Worm (Caenorhabditis elegans) whole organism, midembryonic: ENCODE data around the gene ift-43.
A peak's percentile ranks its signal among the peaks of the same experiment; 100 is the strongest.

ENCODE experiments used
- T22C8.4 ChIP-seq: fragments of 200-800 bp; sonication (Bioruptor generic); IDR thresholded peaks from 2 replicates; pipeline ENCODE4 v1.3.6; 2022; ENCODE audit warnings: missing genetic modification characterization, missing compliant biosample characterization
- cog-1 ChIP-seq: sonication (generic microtip); optimal IDR thresholded peaks from 2 replicates; lab custom pipeline; 2016; ENCODE audit warnings: missing genetic modification characterization, missing compliant biosample characterization
- flt-1 ChIP-seq: fragments of 200-800 bp; sonication (Bioruptor generic); IDR thresholded peaks from 2 replicates; pipeline ENCODE4 v1.3.6; 2022; ENCODE audit warnings: missing genetic modification characterization, missing compliant biosample characterization
- klf-2 ChIP-seq: fragments of 200-800 bp; sonication (Bioruptor generic); conservative IDR thresholded peaks from 2 replicates; pipeline ENCODE4 v1.3.6; 2022; ENCODE audit warnings: missing genetic modification reagents, missing genetic modification characterization, missing compliant biosample characterization
- med-1 ChIP-seq: sonication (generic microtip); optimal IDR thresholded peaks from 2 replicates; lab custom pipeline; 2017; ENCODE audit warnings: missing genetic modification characterization, mild to moderate bottlenecking, missing compliant biosample characterization, antibody characterized with exemption, missing genetic modification reagents; ENCODE audit not compliant: insufficient read depth
- ref-1 ChIP-seq: fragments of 200-800 bp; sonication (Bioruptor generic); conservative IDR thresholded peaks from 2 replicates; pipeline ENCODE4 v1.3.6; 2022; ENCODE audit warnings: missing genetic modification reagents, missing genetic modification characterization, missing compliant biosample characterization
- tab-1 ChIP-seq: fragments of 200-800 bp; sonication (Bioruptor generic); IDR thresholded peaks from 2 replicates; pipeline ENCODE4 v1.3.6; 2022; ENCODE audit warnings: missing genetic modification characterization, missing compliant biosample characterization
- ztf-23 ChIP-seq: fragments of 200-800 bp; sonication (Bioruptor generic); IDR thresholded peaks from 2 replicates; pipeline ENCODE4 v1.3.6; 2022; ENCODE audit warnings: missing genetic modification reagents, missing genetic modification characterization, missing compliant biosample characterization
- ztf-29 ChIP-seq: fragments of 200-800 bp; sonication (Bioruptor generic); IDR thresholded peaks from 2 replicates; pipeline ENCODE4 v1.3.6; 2022; ENCODE audit warnings: missing genetic modification reagents, missing genetic modification characterization, missing compliant biosample characterization

ift-43 gene

ce11 chrII:5697338-5697737, 36.8 kb upstream of the ift-43 start:
- TF ChIP-seq klf-2 (no peak), tab-1 (GFP tag; lab: Robert Waterston, UW) (no peak), med-1 (GFP tag; lab: Kevin White, UChicago) (no peak), ztf-23 (GFP tag; lab: Robert Waterston, UW) (no peak), T22C8.4 (GFP tag; lab: Robert Waterston, UW) (no peak), flt-1 (GFP tag; lab: Robert Waterston, UW) (no peak), ztf-29 (no peak), ref-1 (GFP tag; lab: Robert Waterston, UW) (no peak), cog-1 (tag; lab: Kevin White, UChicago) (no peak)

DNA sequence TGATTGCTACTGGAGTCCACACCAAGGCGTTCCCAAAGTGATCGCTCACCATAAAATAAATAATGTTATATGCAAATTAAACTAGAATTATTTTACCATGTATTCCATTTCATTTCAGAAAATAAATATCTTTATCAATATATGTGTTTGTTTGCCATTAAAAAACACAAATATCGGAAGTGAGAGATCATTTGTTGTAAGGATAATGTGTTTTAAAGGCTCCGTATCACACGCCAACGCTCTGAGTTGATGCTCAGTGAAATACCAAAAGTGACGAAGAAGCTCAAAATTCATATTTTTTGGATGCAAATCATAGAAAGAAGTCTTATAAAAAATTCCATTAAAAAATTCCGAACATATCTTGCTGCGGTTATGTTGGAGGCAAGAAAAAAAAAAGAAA, 35.6 kb upstream of the ift-43 start:
- TF ChIP-seq T22C8.4 (GFP tag; lab: Robert Waterston, UW) (no peak), ref-1 (GFP tag; lab: Robert Waterston, UW) (no peak), tab-1 (GFP tag; lab: Robert Waterston, UW) (no peak), ztf-29 (no peak), klf-2 (no peak), med-1 (GFP tag; lab: Kevin White, UChicago) (no peak), flt-1 (GFP tag; lab: Robert Waterston, UW) (no peak), ztf-23 (GFP tag; lab: Robert Waterston, UW) (no peak), cog-1 (tag; lab: Kevin White, UChicago) (no peak)

DNA sequence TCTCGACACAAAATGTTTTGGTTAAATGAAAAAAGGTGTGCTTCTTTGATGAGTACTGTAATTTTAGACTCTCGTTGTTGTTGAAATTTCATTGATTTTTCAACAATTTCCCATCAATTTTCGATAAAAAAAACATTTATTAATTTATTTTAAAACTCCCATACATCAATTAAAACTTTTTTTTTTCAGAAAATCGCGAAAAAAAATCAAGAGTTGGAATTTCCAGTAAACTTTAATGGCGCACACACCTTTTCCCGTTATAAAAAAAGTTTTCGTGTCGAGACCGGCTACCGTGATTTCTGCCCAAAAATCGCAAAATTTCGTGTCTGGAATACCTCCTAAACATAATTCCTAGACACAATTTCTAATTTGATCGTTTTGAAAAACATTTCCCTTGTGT, 34.2 kb upstream of the ift-43 start, which contains the start of gene C25H3.14:
Gene C25H3.14 (plus strand): TSS at position 301 of the 400 bp plus-strand sequence.
- TF ChIP-seq ztf-29 (no peak), flt-1 (GFP tag; lab: Robert Waterston, UW) (no peak), klf-2 (no peak), ztf-23 (GFP tag; lab: Robert Waterston, UW) (no peak), ref-1 (GFP tag; lab: Robert Waterston, UW) (no peak), med-1 (GFP tag; lab: Kevin White, UChicago) (no peak), tab-1 (GFP tag; lab: Robert Waterston, UW) (no peak), T22C8.4 (GFP tag; lab: Robert Waterston, UW) (no peak), cog-1 (tag; lab: Kevin White, UChicago) (no peak)

- TF ChIP-seq klf-2 (no peak), ref-1 (GFP tag; lab: Robert Waterston, UW) (no peak), T22C8.4 (GFP tag; lab: Robert Waterston, UW) (no peak), tab-1 (GFP tag; lab: Robert Waterston, UW) (no peak), ztf-29 (no peak), ztf-23 (GFP tag; lab: Robert Waterston, UW) (no peak), flt-1 (GFP tag; lab: Robert Waterston, UW) (no peak), med-1 (GFP tag; lab: Kevin White, UChicago) (no peak), cog-1 (tag; lab: Kevin White, UChicago) (no peak)
Observed at ce11 chrII:5693893-5694292, 33.3 kb upstream of the ift-43 start, which contains the start of gene C25H3.3. C25H3.3 (plus strand) TSS chrII:5694193.

ce11 chrII:5691216-5691771, 30.7 kb upstream of the ift-43 start, which contains the start of the genes ndub-5 and eif-2D:
ndub-5 (minus strand) TSS chrII:5691353.
eif-2D (plus strand) TSS chrII:5691721.
- TF ChIP-seq ztf-29 (no peak), klf-2 (no peak), tab-1 (GFP tag; lab: Robert Waterston, UW) (no peak), ref-1 (GFP tag; lab: Robert Waterston, UW) (no peak), flt-1 (GFP tag; lab: Robert Waterston, UW) (no peak), T22C8.4 (GFP tag; lab: Robert Waterston, UW) (no peak), ztf-23 (GFP tag; lab: Robert Waterston, UW) (no peak), med-1 (GFP tag; lab: Kevin White, UChicago) (no peak), cog-1 (tag; lab: Kevin White, UChicago) (no peak)

- TF ChIP-seq ztf-29 (no peak), klf-2 (peak; percentile 46; the same call in 1 of the 2 replicates)
Observed at ce11 chrII:5688959-5689358, 28.4 kb upstream of the ift-43 start, which contains the start of gene C25H3.11. C25H3.11 (minus strand) TSS chrII:5689040.

DNA sequence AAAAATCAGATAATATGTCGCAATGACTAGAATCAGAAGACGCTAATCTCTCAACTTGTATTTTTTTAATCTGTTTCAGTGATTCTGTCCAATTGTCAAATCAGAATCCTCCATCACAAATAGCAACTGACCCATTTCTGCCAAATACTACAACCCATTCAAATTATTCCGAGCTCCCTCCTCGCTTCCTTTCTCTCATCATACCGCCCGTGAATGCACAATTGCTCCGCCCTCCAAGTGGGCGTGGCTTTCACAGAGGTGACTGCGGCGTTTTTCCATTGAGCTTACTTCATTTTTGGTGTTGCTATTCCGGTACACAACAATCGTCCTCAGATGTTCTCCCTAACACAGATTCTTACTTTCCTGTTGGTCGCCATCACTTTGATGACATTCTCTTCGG, 20.1 kb upstream of the ift-43 start, which contains the start of gene flp-27:
Gene flp-27 (plus strand): TSS at position 301 of the 400 bp plus-strand sequence.
- no peak for TF ChIP-seq T22C8.4 (GFP tag; lab: Robert Waterston, UW)
- TF ChIP-seq ztf-29, result no peak
- no peak for TF ChIP-seq tab-1 (GFP tag; lab: Robert Waterston, UW)
- TF ChIP-seq med-1 (GFP tag; lab: Kevin White, UChicago), result no peak
- TF ChIP-seq ref-1 (GFP tag; lab: Robert Waterston, UW), result no peak
- no peak for TF ChIP-seq ztf-23 (GFP tag; lab: Robert Waterston, UW)
- TF ChIP-seq cog-1 (tag; lab: Kevin White, UChicago), result no peak
- no peak for TF ChIP-seq klf-2
- TF ChIP-seq flt-1 (GFP tag; lab: Robert Waterston, UW), result no peak

DNA sequence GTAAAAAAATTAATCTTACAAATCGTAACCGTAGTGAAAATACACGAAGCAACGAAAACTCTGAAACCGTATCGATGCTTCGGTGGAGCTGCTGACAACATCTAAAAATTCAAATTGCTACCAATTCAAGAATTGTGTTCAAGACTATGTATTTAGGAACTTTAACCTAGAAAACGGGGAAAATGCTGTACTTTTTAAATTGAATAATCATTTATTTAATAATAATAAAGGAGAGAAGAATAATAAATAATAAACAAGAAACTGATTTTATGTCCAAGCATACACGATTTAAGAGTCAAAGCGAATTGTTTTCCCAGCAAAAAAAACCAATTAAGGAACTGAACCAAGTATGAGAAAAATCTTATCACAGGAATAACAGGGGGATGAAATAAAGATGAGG, 9.0 kb upstream of the ift-43 start, which contains the start of gene C25H3.17:
Gene C25H3.17 (minus strand): TSS at position 101 of the 400 bp plus-strand sequence.
- no peak for TF ChIP-seq klf-2
- no peak for TF ChIP-seq cog-1 (tag; lab: Kevin White, UChicago)
- TF ChIP-seq flt-1 (GFP tag; lab: Robert Waterston, UW), result no peak
- no peak for TF ChIP-seq tab-1 (GFP tag; lab: Robert Waterston, UW)
- TF ChIP-seq ztf-23 (GFP tag; lab: Robert Waterston, UW), result no peak
- no peak for TF ChIP-seq ref-1 (GFP tag; lab: Robert Waterston, UW)
- TF ChIP-seq T22C8.4 (GFP tag; lab: Robert Waterston, UW), result no peak
- no peak for TF ChIP-seq med-1 (GFP tag; lab: Kevin White, UChicago)
- TF ChIP-seq ztf-29, result no peak

DNA sequence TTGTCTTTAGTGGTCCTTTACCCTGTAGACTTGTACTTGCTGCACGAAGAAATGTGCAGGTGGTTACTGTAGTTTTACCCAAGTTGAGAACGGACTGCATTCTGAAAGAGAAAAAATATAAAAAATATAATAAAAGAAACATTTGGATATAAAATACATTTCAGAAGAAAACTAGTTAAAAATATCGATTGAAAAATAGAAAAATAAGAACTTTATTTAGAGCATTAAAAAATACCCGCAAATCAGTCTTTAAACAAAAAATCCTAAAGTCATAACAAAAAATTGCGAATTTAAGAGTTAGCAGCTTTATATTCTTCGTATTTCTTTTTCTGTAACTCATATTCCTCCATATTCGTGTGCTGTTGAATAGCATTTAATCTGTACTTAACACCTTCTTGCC, 8.2 kb upstream of the ift-43 start, which contains the start of gene C25H3.7:
Gene C25H3.7 (minus strand): TSS at position 101 of the 400 bp plus-strand sequence.
- no peak for TF ChIP-seq ref-1 (GFP tag; lab: Robert Waterston, UW)
- no peak for TF ChIP-seq ztf-23 (GFP tag; lab: Robert Waterston, UW)
- TF ChIP-seq flt-1 (GFP tag; lab: Robert Waterston, UW), result no peak
- TF ChIP-seq ztf-29, result no peak
- TF ChIP-seq klf-2, result no peak
- TF ChIP-seq tab-1 (GFP tag; lab: Robert Waterston, UW), result no peak
- TF ChIP-seq cog-1 (tag; lab: Kevin White, UChicago), result no peak
- TF ChIP-seq med-1 (GFP tag; lab: Kevin White, UChicago), result no peak
